Worm (Caenorhabditis elegans): ENCODE results near the gene T09F3.2.
"Not testable (repeated sequence)": the region's sequence is repeated elsewhere in the genome, so short reads cannot be mapped to it uniquely, and the experiment has no call there.

DNA sequence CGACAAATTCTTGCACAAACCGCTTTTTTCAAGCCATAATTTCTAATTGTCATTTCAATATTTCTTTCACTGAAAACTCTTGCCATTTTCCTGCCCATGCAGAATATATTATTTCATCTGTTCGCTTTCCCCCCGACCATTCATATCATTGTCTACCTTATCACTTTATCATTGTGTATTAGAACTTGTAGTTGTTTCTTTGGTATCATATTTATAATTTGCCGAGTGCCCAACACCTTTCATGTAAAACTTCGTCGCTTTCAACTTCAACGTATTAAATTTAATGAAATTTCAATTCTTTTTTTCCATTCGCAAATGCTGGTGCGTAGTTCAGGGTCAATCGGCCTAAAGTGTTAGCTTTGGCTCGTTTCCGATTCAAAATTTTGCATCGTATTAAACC, 51.9 kb downstream of the T09F3.2 start, which contains the start of gene ZK673.1:
- not testable (repeated sequence) for TF ChIP-seq dao-5, him-1, W03F9.2 (tag; optimal IDR thresholded peaks at IDR 0.05)
